Fruit fly (Drosophila melanogaster) whole organism, embryonic: ENCODE data around the gene papi.
A peak's percentile ranks its signal among the peaks of the same experiment; 100 is the strongest.

Source experiments
- B-H1 ChIP-seq: fragments of 200-800 bp; sonication (Bioruptor generic); IDR thresholded peaks from 3 replicates; pipeline ENCODE4 v1.3.6; 2022; ENCODE audit warnings: missing biosample characterization, missing genetic modification characterization
- CG10321 ChIP-seq: fragments of 200-800 bp; sonication (Bioruptor generic); IDR thresholded peaks from 2 replicates; pipeline ENCODE4 v1.3.6; 2022; ENCODE audit warnings: missing biosample characterization, missing genetic modification characterization
- CG12299 ChIP-seq: fragments of 200-800 bp; sonication (Bioruptor generic); optimal IDR thresholded peaks from 2 replicates; lab custom pipeline; 2018; ENCODE audit warnings: missing biosample characterization, mild to moderate bottlenecking, missing genetic modification characterization
- CG13424 ChIP-seq: fragments of 200-800 bp; sonication (Bioruptor generic); optimal IDR thresholded peaks from 2 replicates; lab custom pipeline; 2019; ENCODE audit warnings: missing biosample characterization, mild to moderate bottlenecking, missing genetic modification characterization, moderate library complexity
- CG13894 ChIP-seq: fragments of 200-800 bp; sonication (Bioruptor generic); optimal IDR thresholded peaks from 3 replicates; lab custom pipeline; 2018; ENCODE audit warnings: missing biosample characterization, mild to moderate bottlenecking, missing genetic modification characterization, moderate library complexity
- CG1647 ChIP-seq: fragments of 200-800 bp; sonication (Bioruptor generic); optimal IDR thresholded peaks from 3 replicates; lab custom pipeline; 2016; ENCODE audit warnings: missing biosample characterization, missing genetic modification characterization
- CG16779 ChIP-seq: fragments of 200-800 bp; sonication (Bioruptor generic); IDR thresholded peaks from 2 replicates; pipeline ENCODE4 v1.3.6; 2022; ENCODE audit warnings: missing biosample characterization, missing genetic modification characterization
- CG18619 ChIP-seq: fragments of 200-800 bp; sonication (Bioruptor generic); optimal IDR thresholded peaks from 3 replicates; lab custom pipeline; 2017; ENCODE audit warnings: missing biosample characterization, mild to moderate bottlenecking, missing genetic modification characterization
- CG30403 ChIP-seq: fragments of 200-800 bp; sonication (Bioruptor generic); optimal IDR thresholded peaks from 3 replicates; lab custom pipeline; 2016; ENCODE audit warnings: missing biosample characterization, missing genetic modification characterization
- CG3847 ChIP-seq: fragments of 200-800 bp; sonication (Bioruptor generic); IDR thresholded peaks from 2 replicates; pipeline ENCODE4 v1.3.6; 2022; ENCODE audit warnings: missing biosample characterization, missing genetic modification characterization
- CG4328 ChIP-seq: fragments of 200-800 bp; sonication (Bioruptor generic); optimal IDR thresholded peaks from 3 replicates; lab custom pipeline; 2017; ENCODE audit warnings: missing biosample characterization, missing genetic modification reagents, missing genetic modification characterization
- CG43689 ChIP-seq: fragments of 200-800 bp; sonication (Bioruptor generic); IDR thresholded peaks from 2 replicates; pipeline ENCODE4 v1.3.6; 2022; ENCODE audit warnings: missing biosample characterization, missing genetic modification characterization
- CG4730 ChIP-seq: fragments of 200-800 bp; sonication (Bioruptor generic); IDR thresholded peaks from 2 replicates; pipeline ENCODE4 v1.3.6; 2022; ENCODE audit warnings: missing biosample characterization, missing genetic modification characterization
- CG5953 ChIP-seq: fragments of 200-800 bp; sonication (Bioruptor generic); IDR thresholded peaks from 2 replicates; pipeline ENCODE4 v1.3.6; 2022; ENCODE audit warnings: missing biosample characterization, missing genetic modification characterization
- CG6254 ChIP-seq: fragments of 200-800 bp; sonication (Bioruptor generic); optimal IDR thresholded peaks from 3 replicates; lab custom pipeline; 2017; ENCODE audit warnings: mild to moderate bottlenecking, missing biosample characterization, missing genetic modification reagents, missing genetic modification characterization
- CG8388 ChIP-seq: fragments of 200-800 bp; sonication (Bioruptor generic); optimal IDR thresholded peaks from 2 replicates; lab custom pipeline; 2019; ENCODE audit warnings: missing biosample characterization, mild to moderate bottlenecking, missing genetic modification characterization, moderate library complexity
- CG9727 ChIP-seq: fragments of 200-800 bp; sonication (Bioruptor generic); optimal IDR thresholded peaks from 3 replicates; lab custom pipeline; 2017; ENCODE audit warnings: missing biosample characterization, mild to moderate bottlenecking, missing genetic modification characterization
- D19A ChIP-seq: fragments of 200-800 bp; optimal IDR thresholded peaks from 3 replicates; lab custom pipeline; 2019; ENCODE audit warnings: missing biosample characterization, mild to moderate bottlenecking, missing genetic modification characterization, moderate library complexity
- Dad ChIP-seq: fragments of 200-800 bp; sonication (Bioruptor generic); optimal IDR thresholded peaks from 3 replicates; lab custom pipeline; 2016; ENCODE audit warnings: missing biosample characterization, missing genetic modification characterization
- Doc2 ChIP-seq: fragments of 200-800 bp; sonication (Bioruptor generic); IDR thresholded peaks from 2 replicates; pipeline ENCODE4 v1.3.6; 2022; ENCODE audit warnings: missing biosample characterization, missing genetic modification characterization
- HHEX ChIP-seq: fragments of 200-800 bp; sonication (Bioruptor generic); optimal IDR thresholded peaks from 3 replicates; lab custom pipeline; 2017; ENCODE audit warnings: missing biosample characterization, mild to moderate bottlenecking, missing genetic modification characterization, missing genetic modification reagents
- Hr3 ChIP-seq: fragments of 200-800 bp; sonication (Bioruptor generic); optimal IDR thresholded peaks from 3 replicates; lab custom pipeline; 2016; ENCODE audit warnings: missing biosample characterization, missing genetic modification characterization
- Lim3 ChIP-seq: fragments of 200-800 bp; sonication (Bioruptor generic); IDR thresholded peaks from 2 replicates; pipeline ENCODE4 v1.3.6; 2022; ENCODE audit warnings: missing biosample characterization, missing genetic modification characterization
- MBD-R2 ChIP-seq: fragments of 200-800 bp; sonication (Bioruptor generic); IDR thresholded peaks from 2 replicates; pipeline ENCODE4 v1.3.6; 2022; ENCODE audit warnings: missing biosample characterization, missing genetic modification characterization
- NC2β ChIP-seq: fragments of 200-800 bp; sonication (Bioruptor generic); optimal IDR thresholded peaks from 2 replicates; lab custom pipeline; 2016; ENCODE audit warnings: missing biosample characterization, missing genetic modification characterization
- Nf-YC ChIP-seq: fragments of 200-800 bp; optimal IDR thresholded peaks from 3 replicates; lab custom pipeline; 2019; ENCODE audit warnings: missing biosample characterization, mild to moderate bottlenecking, missing genetic modification characterization, moderate library complexity
- Oaz ChIP-seq: fragments of 200-800 bp; sonication (Bioruptor generic); IDR thresholded peaks from 2 replicates; pipeline ENCODE4 v1.3.6; 2022; ENCODE audit warnings: missing biosample characterization, missing genetic modification characterization
- PHDP ChIP-seq: fragments of 200-800 bp; sonication (Bioruptor generic); optimal IDR thresholded peaks from 3 replicates; lab custom pipeline; 2018; ENCODE audit warnings: missing biosample characterization, mild to moderate bottlenecking, missing genetic modification characterization, moderate library complexity
- Ravus ChIP-seq: fragments of 200-800 bp; sonication (Bioruptor generic); IDR thresholded peaks from 2 replicates; pipeline ENCODE4 v1.3.6; 2022; ENCODE audit warnings: missing biosample characterization, missing genetic modification characterization
- Usf ChIP-seq: fragments of 200-800 bp; sonication (Bioruptor generic); optimal IDR thresholded peaks from 2 replicates; lab custom pipeline; 2017; ENCODE audit warnings: missing genotype, missing biosample characterization, missing genetic modification characterization
- Xbp1 ChIP-seq: fragments of 200-800 bp; sonication (Bioruptor generic); optimal IDR thresholded peaks from 3 replicates; lab custom pipeline; 2016; ENCODE audit warnings: missing biosample characterization, mild to moderate bottlenecking, missing genetic modification characterization
- YL-1 ChIP-seq: fragments of 200-800 bp; sonication (Bioruptor generic); optimal IDR thresholded peaks from 3 replicates; lab custom pipeline; 2017; ENCODE audit warnings: missing biosample characterization, mild to moderate bottlenecking, missing genetic modification characterization
- amos ChIP-seq: fragments of 200-800 bp; sonication (Bioruptor generic); IDR thresholded peaks from 2 replicates; pipeline ENCODE4 v1.3.6; 2022; ENCODE audit warnings: missing biosample characterization, missing genetic modification characterization; ENCODE audit not compliant: partially characterized antibody
- cad ChIP-seq: fragments of >200 bp; optimal IDR thresholded peaks from 2 replicates; lab custom pipeline; 2017; ENCODE audit warnings: missing biosample characterization, missing genetic modification characterization
- chif ChIP-seq, 2 experiments: fragments of 200-800 bp; sonication (Bioruptor generic); optimal IDR thresholded peaks; 3 replicates each; lab custom pipeline; 2016; ENCODE audit warnings: missing biosample characterization in 2 of 2, missing genetic modification characterization in 2 of 2
- gro ChIP-seq: fragments of 200-800 bp; sonication (Bioruptor generic); optimal IDR thresholded peaks from 2 replicates; lab custom pipeline; 2016; ENCODE audit warnings: missing biosample characterization, missing genetic modification characterization
- ind ChIP-seq: fragments of 200-800 bp; sonication (Bioruptor generic); optimal IDR thresholded peaks from 3 replicates; lab custom pipeline; 2016; ENCODE audit warnings: missing biosample characterization, missing genetic modification characterization
- kah ChIP-seq: fragments of 200-800 bp; sonication (Bioruptor generic); optimal IDR thresholded peaks from 2 replicates; lab custom pipeline; 2018; ENCODE audit warnings: missing biosample characterization, mild to moderate bottlenecking, missing genetic modification characterization
- lilli ChIP-seq: fragments of 200-800 bp; sonication (Bioruptor generic); optimal IDR thresholded peaks from 3 replicates; lab custom pipeline; 2016; ENCODE audit warnings: missing biosample characterization, missing genetic modification characterization
- nau ChIP-seq: fragments of 200-800 bp; sonication (Bioruptor generic); optimal IDR thresholded peaks from 3 replicates; lab custom pipeline; 2017; ENCODE audit warnings: missing biosample characterization, mild to moderate bottlenecking, missing genetic modification characterization, missing genetic modification reagents
- nerfin-1 ChIP-seq: fragments of 200-800 bp; sonication (Bioruptor generic); optimal IDR thresholded peaks from 3 replicates; lab custom pipeline; 2019; ENCODE audit warnings: missing biosample characterization, mild to moderate bottlenecking, missing genetic modification characterization, moderate library complexity
- nerfin-2 ChIP-seq: fragments of 200-800 bp; sonication (Bioruptor generic); IDR thresholded peaks from 2 replicates; pipeline ENCODE4 v1.3.6; 2022; ENCODE audit warnings: missing biosample characterization, missing genetic modification characterization; ENCODE audit not compliant: partially characterized antibody
- pan ChIP-seq, 4 experiments: fragments of >200 bp in 3 of 4; fragments of 200-800 bp in 1 of 4; sonication (Bioruptor generic) in 1 of 4; optimal IDR thresholded peaks in 3 of 4; IDR thresholded peaks in 1 of 4; 2 replicates each; pipeline versions ENCODE4 v1.3.6 to Lab custom; 2017 to 2022; ENCODE audit warnings: missing biosample characterization in 2 of 4, missing genetic modification characterization in 2 of 4, mixed read lengths in 1 of 4
- pros ChIP-seq: fragments of 200-800 bp; sonication (Bioruptor generic); optimal IDR thresholded peaks from 3 replicates; lab custom pipeline; 2019; ENCODE audit warnings: missing biosample characterization, mild to moderate bottlenecking, missing genetic modification characterization, moderate library complexity
- rib ChIP-seq: fragments of 200-800 bp; sonication (Bioruptor generic); IDR thresholded peaks from 2 replicates; pipeline ENCODE4 v1.3.6; 2022; ENCODE audit warnings: missing biosample characterization, missing genetic modification characterization
- tup ChIP-seq: fragments of 200-800 bp; sonication (Bioruptor generic); optimal IDR thresholded peaks from 2 replicates; lab custom pipeline; 2016; ENCODE audit warnings: missing biosample characterization, mild to moderate bottlenecking, missing genetic modification characterization, moderate library complexity
- unc-4 ChIP-seq: fragments of 200-800 bp; sonication (Bioruptor generic); IDR thresholded peaks from 2 replicates; pipeline ENCODE4 v1.3.6; 2022; ENCODE audit warnings: missing biosample characterization, missing genetic modification characterization; ENCODE audit not compliant: partially characterized antibody
- usp ChIP-seq: fragments of >200 bp; optimal IDR thresholded peaks from 2 replicates; lab custom pipeline; 2017; ENCODE audit warnings: missing biosample characterization, missing genetic modification characterization
- vnd ChIP-seq: fragments of 200-800 bp; sonication (Bioruptor generic); IDR thresholded peaks from 3 replicates; pipeline ENCODE4 v1.3.6; 2022; ENCODE audit warnings: missing biosample characterization, missing genetic modification characterization; ENCODE audit not compliant: partially characterized antibody
- wek ChIP-seq: fragments of 200-800 bp; sonication (Bioruptor generic); optimal IDR thresholded peaks from 3 replicates; lab custom pipeline; 2018; ENCODE audit warnings: missing biosample characterization, mild to moderate bottlenecking, missing genetic modification characterization, moderate library complexity

The papi gene

DNA sequence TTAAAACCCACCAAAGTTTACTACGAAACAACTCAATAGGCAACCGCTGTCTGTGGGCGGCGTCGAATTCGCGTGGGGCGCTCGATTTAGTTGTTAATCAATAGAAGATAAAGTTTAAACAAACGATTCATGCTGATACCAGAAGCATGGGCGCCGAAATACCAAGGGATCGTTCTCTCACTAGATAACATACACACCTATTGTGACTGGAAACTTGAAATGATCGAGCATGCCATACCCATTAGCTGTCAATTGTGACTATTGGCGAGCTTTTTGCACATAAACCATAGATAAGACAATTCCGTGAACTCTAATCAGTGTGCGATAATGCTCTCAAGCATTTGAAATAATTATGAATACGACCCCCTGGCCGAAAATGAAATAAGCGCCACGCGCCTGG lies 41.2 kb upstream of the papi start (continued):
- no peak for TF ChIP-seq pros (GFP tag; lab: Kevin White, UChicago)
- TF ChIP-seq CG5953 (GFP tag; lab: Robert Waterston, UW): peak; percentile 68; the same call in 1 of the 2 replicates
- no peak; the same call in 1 of the 2 replicates for TF ChIP-seq CG10321
- no peak for TF ChIP-seq nerfin-2 (GFP tag; lab: Robert Waterston, UW)
- TF ChIP-seq rib: peak; percentile 83
- no peak for TF ChIP-seq NC2β (GFP tag; lab: Kevin White, UChicago)
- TF ChIP-seq kah: peak; percentile 39
- TF ChIP-seq amos (GFP tag; lab: Robert Waterston, UW): no peak
- TF ChIP-seq CG43689 (GFP tag; lab: Robert Waterston, UW): peak; percentile 15; the same call in 1 of the 2 replicates
- peak; percentile 41; the same call in 1 of the 2 replicates for TF ChIP-seq MBD-R2
- TF ChIP-seq PHDP (tag; lab: Kevin White, UChicago): peak; percentile 73
- TF ChIP-seq CG4328 (GFP tag; lab: Kevin White, UChicago): peak; percentile 23
- peak; percentile 35 for TF ChIP-seq Oaz
- TF ChIP-seq unc-4 (GFP tag; lab: Robert Waterston, UW): no peak
- no peak for TF ChIP-seq usp (GFP tag; lab: Kevin White, UChicago)
- TF ChIP-seq YL-1 (GFP tag; lab: Kevin White, UChicago): no peak
- TF ChIP-seq ind (GFP tag; lab: Kevin White, UChicago): peak; percentile 87
- TF ChIP-seq CG13894 (tag; lab: Kevin White, UChicago): peak; percentile 31
- peak; percentile 63 for TF ChIP-seq CG8388 (GFP tag; lab: Kevin White, UChicago)
- peak; percentile 55; the same call in 1 of the 2 replicates for TF ChIP-seq CG4730 (GFP tag; lab: Robert Waterston, UW)
- peak; percentile 81 for TF ChIP-seq CG1647 (GFP tag; lab: Kevin White, UChicago)
- peak; percentile 34; the same call in 1 of the 2 replicates for TF ChIP-seq Ravus (GFP tag; lab: Robert Waterston, UW)
- 0 out of 2 replicates have a peak, but pooled peaks have one; percentile 28 for TF ChIP-seq CG16779 (GFP tag; lab: Robert Waterston, UW)
- peak; percentile 32 for TF ChIP-seq wek (GFP tag; lab: Kevin White, UChicago)
- TF ChIP-seq vnd (GFP tag; lab: Robert Waterston, UW): no peak
- peak; percentile 85 for TF ChIP-seq lilli (GFP tag; lab: Kevin White, UChicago)
- peak; percentile 35 for TF ChIP-seq Dad (GFP tag; lab: Kevin White, UChicago)
- no peak for TF ChIP-seq Lim3 (GFP tag; lab: Robert Waterston, UW)
- TF ChIP-seq B-H1 (GFP tag; lab: Robert Waterston, UW): peak; percentile 33; the same call in 2 of the 3 replicates
- TF ChIP-seq CG3847 (GFP tag; lab: Robert Waterston, UW): peak; percentile 80
- peak; percentile 40 for TF ChIP-seq CG12299 (tag; lab: Kevin White, UChicago)
- TF ChIP-seq CG13424 (tag; lab: Kevin White, UChicago): peak; percentile 80
- TF ChIP-seq CG9727 (GFP tag; lab: Kevin White, UChicago): peak; percentile 25
- TF ChIP-seq tup (GFP tag; lab: Kevin White, UChicago): peak; percentile 52
- TF ChIP-seq CG6254 (GFP tag; lab: Kevin White, UChicago): peak; percentile 23
- TF ChIP-seq Hr3 (GFP tag; lab: Kevin White, UChicago): peak; percentile 58
- peak; percentile 58 to 63 for TF ChIP-seq chif (GFP tag; optimal IDR thresholded peaks at IDR 0.05; lab: Kevin White, UChicago)
- no peak for TF ChIP-seq cad (GFP tag; lab: Kevin White, UChicago)
- TF ChIP-seq Xbp1: peak; percentile 82
- TF ChIP-seq Doc2 (GFP tag; lab: Robert Waterston, UW): 0 out of 2 replicates have a peak, but pooled peaks have one; percentile 23
- peak; percentile 78 for TF ChIP-seq HHEX (GFP tag; lab: Kevin White, UChicago)
- peak; percentile 60 for TF ChIP-seq nau
- peak; percentile 28 for TF ChIP-seq Usf (GFP tag; lab: Kevin White, UChicago)
- peak; percentile 59 for TF ChIP-seq nerfin-1 (tag; lab: Kevin White, UChicago)
- peak; percentile 2 for TF ChIP-seq Nf-YC (tag; lab: Kevin White, UChicago)
- peak; percentile 48 for TF ChIP-seq D19A (tag; lab: Kevin White, UChicago)
- peak; percentile 72 for TF ChIP-seq CG30403 (GFP tag; lab: Kevin White, UChicago)
- TF ChIP-seq pan (optimal IDR thresholded peaks at IDR 0.05; lab: Kevin White, UChicago): no peak
- peak in 1 of 2 experiments; percentile 75 for TF ChIP-seq pan (GFP tag; optimal IDR thresholded peaks at IDR 0.05 in 1 of 2, IDR thresholded peaks at IDR 0.05 in 1 of 2)
- peak; percentile 90 for TF ChIP-seq gro
- peak; percentile 75 for TF ChIP-seq CG18619 (GFP tag; lab: Kevin White, UChicago)
